Worm (Caenorhabditis elegans) whole organism, young adult: ENCODE data around the gene apt-9.

Source experiments
- aptf-2 ChIP-seq: fragments of 200-800 bp; sonication (Bioruptor generic); conservative IDR thresholded peaks from 2 replicates; pipeline ENCODE4 v1.3.6; 2022; ENCODE audit warnings: missing genetic modification reagents, missing genetic modification characterization, missing compliant biosample characterization
- ceh-40 ChIP-seq: fragments of 200-800 bp; sonication (Bioruptor generic); IDR thresholded peaks from 2 replicates; pipeline ENCODE4 v1.3.6; 2022; ENCODE audit warnings: missing genetic modification characterization, missing compliant biosample characterization
- nfya-2 ChIP-seq: fragments of 200-800 bp; sonication (Bioruptor generic); IDR thresholded peaks from 2 replicates; pipeline ENCODE4 v1.3.6; 2022; ENCODE audit warnings: missing genetic modification reagents, missing genetic modification characterization, missing compliant biosample characterization

- TF ChIP-seq nfya-2 (GFP tag; lab: Robert Waterston, UW) (no peak), ceh-40 (GFP tag; lab: Robert Waterston, UW) (no peak), aptf-2 (no peak)
Measured at ce11 chrX:11073358-11073757, 5.0 kb downstream of the apt-9 start, which contains the start of gene W04G3.5.
